Fruit fly (Drosophila melanogaster) whole organism, embryonic: ENCODE results near the gene NdufA3.
A peak's percentile ranks its signal among the peaks of the same experiment; 100 is the strongest.

ENCODE experiments used
- ATbp ChIP-seq: fragments of 200-800 bp; sonication (Bioruptor generic); optimal IDR thresholded peaks from 2 replicates; lab custom pipeline; 2017; ENCODE audit warnings: missing biosample characterization, mild to moderate bottlenecking, missing genetic modification characterization, missing genetic modification reagents
- Asciz ChIP-seq: fragments of 200-800 bp; sonication (Bioruptor generic); optimal IDR thresholded peaks from 2 replicates; lab custom pipeline; 2017; ENCODE audit warnings: missing biosample characterization, mild to moderate bottlenecking, missing genetic modification characterization, missing genetic modification reagents
- BEAF-32 ChIP-seq: fragments of 200-800 bp; sonication (Bioruptor generic); optimal IDR thresholded peaks from 3 replicates; lab custom pipeline; 2017; ENCODE audit warnings: missing biosample characterization, missing genetic modification characterization, mild to moderate bottlenecking, moderate library complexity, missing genetic modification reagents
- Bgb ChIP-seq: fragments of 200-800 bp; sonication (Bioruptor generic); IDR thresholded peaks from 2 replicates; pipeline ENCODE4 v1.3.6; 2022; ENCODE audit warnings: missing biosample characterization, missing genetic modification characterization; ENCODE audit not compliant: partially characterized antibody
- CG10209 ChIP-seq: fragments of 200-800 bp; sonication (Bioruptor generic); optimal IDR thresholded peaks from 3 replicates; lab custom pipeline; 2017; ENCODE audit warnings: missing biosample characterization, mild to moderate bottlenecking, missing genetic modification characterization, missing genetic modification reagents
- CG12659 ChIP-seq: fragments of 200-800 bp; sonication (Bioruptor generic); optimal IDR thresholded peaks from 3 replicates; lab custom pipeline; 2017; ENCODE audit warnings: mild to moderate bottlenecking, missing biosample characterization, missing genetic modification reagents, missing genetic modification characterization
- CG12942 ChIP-seq: fragments of 200-800 bp; sonication (Bioruptor generic); optimal IDR thresholded peaks from 3 replicates; lab custom pipeline; 2016; ENCODE audit warnings: missing biosample characterization, missing genetic modification characterization
- CG13287 ChIP-seq: fragments of 200-800 bp; sonication (Bioruptor generic); IDR thresholded peaks from 2 replicates; pipeline ENCODE4 v1.3.6; 2022; ENCODE audit warnings: missing biosample characterization, missing genetic modification characterization; ENCODE audit not compliant: partially characterized antibody
- CG13424 ChIP-seq: fragments of 200-800 bp; sonication (Bioruptor generic); optimal IDR thresholded peaks from 2 replicates; lab custom pipeline; 2019; ENCODE audit warnings: missing biosample characterization, mild to moderate bottlenecking, missing genetic modification characterization, moderate library complexity
- CG14710 ChIP-seq: fragments of 200-800 bp; sonication (Bioruptor generic); optimal IDR thresholded peaks from 3 replicates; lab custom pipeline; 2019; ENCODE audit warnings: missing biosample characterization, mild to moderate bottlenecking, missing genetic modification characterization, moderate library complexity
- CG14860 ChIP-seq: fragments of 200-800 bp; sonication (Bioruptor generic); IDR thresholded peaks from 3 replicates; pipeline ENCODE4 v1.3.6; 2022; ENCODE audit warnings: missing biosample characterization, missing genetic modification characterization; ENCODE audit not compliant: partially characterized antibody
- CG15514 ChIP-seq: fragments of 200-800 bp; sonication (Bioruptor generic); optimal IDR thresholded peaks from 3 replicates; lab custom pipeline; 2017; ENCODE audit warnings: missing biosample characterization, missing genetic modification characterization, mild to moderate bottlenecking, moderate library complexity, missing genetic modification reagents
- CG1603 ChIP-seq: fragments of 200-800 bp; sonication (Bioruptor generic); optimal IDR thresholded peaks from 2 replicates; lab custom pipeline; 2019; ENCODE audit warnings: missing biosample characterization, mild to moderate bottlenecking, missing genetic modification characterization, moderate library complexity
- CG18619 ChIP-seq: fragments of 200-800 bp; sonication (Bioruptor generic); optimal IDR thresholded peaks from 3 replicates; lab custom pipeline; 2017; ENCODE audit warnings: missing biosample characterization, mild to moderate bottlenecking, missing genetic modification characterization
- CG18764 ChIP-seq: fragments of 200-800 bp; sonication (Bioruptor generic); optimal IDR thresholded peaks from 3 replicates; lab custom pipeline; 2016; ENCODE audit warnings: missing biosample characterization, missing genetic modification characterization
- CG30431 ChIP-seq: fragments of 200-800 bp; sonication (Bioruptor generic); optimal IDR thresholded peaks from 2 replicates; lab custom pipeline; 2017; ENCODE audit warnings: missing biosample characterization, missing genetic modification characterization
- CG3065 ChIP-seq: fragments of 200-800 bp; sonication (Bioruptor generic); optimal IDR thresholded peaks from 2 replicates; lab custom pipeline; 2016; ENCODE audit warnings: missing biosample characterization, missing genetic modification characterization
- CG34224 ChIP-seq: fragments of 200-800 bp; sonication (Bioruptor generic); IDR thresholded peaks from 3 replicates; pipeline ENCODE4 v1.3.6; 2022; ENCODE audit warnings: missing biosample characterization, missing genetic modification characterization; ENCODE audit not compliant: partially characterized antibody
- CG3995 ChIP-seq: fragments of 200-800 bp; sonication (Bioruptor generic); optimal IDR thresholded peaks from 3 replicates; lab custom pipeline; 2016; ENCODE audit warnings: missing biosample characterization, missing genetic modification characterization
- CG6791 ChIP-seq: fragments of 200-800 bp; sonication (Bioruptor generic); IDR thresholded peaks from 3 replicates; pipeline ENCODE4 v1.3.6; 2022; ENCODE audit warnings: missing biosample characterization, missing genetic modification characterization; ENCODE audit not compliant: partially characterized antibody
- CG9797 ChIP-seq: fragments of 200-800 bp; sonication (Bioruptor generic); optimal IDR thresholded peaks from 3 replicates; lab custom pipeline; 2018; ENCODE audit warnings: missing biosample characterization, mild to moderate bottlenecking, missing genetic modification characterization
- Dad ChIP-seq: fragments of 200-800 bp; sonication (Bioruptor generic); optimal IDR thresholded peaks from 3 replicates; lab custom pipeline; 2016; ENCODE audit warnings: missing biosample characterization, missing genetic modification characterization
- Dll ChIP-seq: fragments of 200-800 bp; sonication (Bioruptor generic); IDR thresholded peaks from 4 replicates; pipeline ENCODE4 v1.3.6; 2022; ENCODE audit warnings: missing biosample characterization, missing genetic modification characterization; ENCODE audit not compliant: partially characterized antibody
- Dp ChIP-seq: fragments of 200-800 bp; sonication (Bioruptor generic); optimal IDR thresholded peaks from 2 replicates; lab custom pipeline; 2018; ENCODE audit warnings: missing biosample characterization, mild to moderate bottlenecking, missing genetic modification characterization, moderate library complexity
- GATAe ChIP-seq: fragments of 200-800 bp; sonication (Bioruptor generic); conservative IDR thresholded peaks from 2 replicates; pipeline ENCODE4 v1.3.6; 2022; ENCODE audit warnings: missing biosample characterization, missing genetic modification characterization
- Lhr ChIP-seq: fragments of 200-800 bp; sonication (Bioruptor generic); optimal IDR thresholded peaks from 3 replicates; lab custom pipeline; 2017; ENCODE audit warnings: mild to moderate bottlenecking, missing biosample characterization, missing genetic modification reagents, missing genetic modification characterization
- MBD-R2 ChIP-seq: fragments of 200-800 bp; sonication (Bioruptor generic); IDR thresholded peaks from 2 replicates; pipeline ENCODE4 v1.3.6; 2022; ENCODE audit warnings: missing biosample characterization, missing genetic modification characterization
- Neu2 ChIP-seq: fragments of 200-800 bp; sonication (Bioruptor generic); optimal IDR thresholded peaks from 3 replicates; lab custom pipeline; 2016; ENCODE audit warnings: missing biosample characterization, missing genetic modification characterization, borderline replicate concordance
- YL-1 ChIP-seq: fragments of 200-800 bp; sonication (Bioruptor generic); optimal IDR thresholded peaks from 3 replicates; lab custom pipeline; 2017; ENCODE audit warnings: missing biosample characterization, mild to moderate bottlenecking, missing genetic modification characterization
- abd-A ChIP-seq: fragments of 200-800 bp; sonication (Bioruptor generic); optimal IDR thresholded peaks from 3 replicates; lab custom pipeline; 2019; ENCODE audit warnings: missing biosample characterization, mild to moderate bottlenecking, missing genetic modification characterization, moderate library complexity
- amos ChIP-seq: fragments of 200-800 bp; sonication (Bioruptor generic); IDR thresholded peaks from 2 replicates; pipeline ENCODE4 v1.3.6; 2022; ENCODE audit warnings: missing biosample characterization, missing genetic modification characterization; ENCODE audit not compliant: partially characterized antibody
- ash1 ChIP-seq: fragments of 200-800 bp; sonication (Bioruptor generic); optimal IDR thresholded peaks from 2 replicates; lab custom pipeline; 2018; ENCODE audit warnings: missing biosample characterization, mild to moderate bottlenecking, missing genetic modification characterization
- bbx ChIP-seq: fragments of 200-800 bp; sonication (Bioruptor generic); IDR thresholded peaks from 2 replicates; pipeline ENCODE4 v1.3.6; 2022; ENCODE audit warnings: missing biosample characterization, missing genetic modification characterization; ENCODE audit not compliant: partially characterized antibody
- chinmo ChIP-seq: fragments of 200-800 bp; sonication (Bioruptor generic); IDR thresholded peaks from 4 replicates; pipeline ENCODE4 v1.3.6; 2022; ENCODE audit warnings: missing biosample characterization, missing genetic modification characterization; ENCODE audit not compliant: partially characterized antibody
- crp ChIP-seq, 2 experiments: fragments of 200-800 bp; sonication (Bioruptor generic); optimal IDR thresholded peaks; 2 replicates in 1 of 2; 3 replicates in 1 of 2; lab custom pipeline; 2017; ENCODE audit warnings: missing biosample characterization in 2 of 2, missing genetic modification characterization in 2 of 2, mild to moderate bottlenecking in 1 of 2, moderate library complexity in 1 of 2
- exex ChIP-seq: fragments of 200-800 bp; sonication (Bioruptor generic); optimal IDR thresholded peaks from 4 replicates; lab custom pipeline; 2018; ENCODE audit warnings: missing biosample characterization, mild to moderate bottlenecking, missing genetic modification characterization, moderate library complexity
- gsb-n ChIP-seq: fragments of 200-800 bp; sonication (Bioruptor generic); optimal IDR thresholded peaks from 3 replicates; lab custom pipeline; 2018; ENCODE audit warnings: missing biosample characterization, mild to moderate bottlenecking, missing genetic modification characterization
- hb ChIP-seq: fragments of 200-800 bp; sonication (Bioruptor generic); IDR thresholded peaks from 3 replicates; pipeline ENCODE4 v1.3.6; 2022; ENCODE audit warnings: missing biosample characterization, missing genetic modification characterization; ENCODE audit not compliant: partially characterized antibody
- insv ChIP-seq, 2 experiments: fragments of 200-800 bp; sonication (Bioruptor generic); optimal IDR thresholded peaks; 3 replicates each; lab custom pipeline; 2016 to 2018; ENCODE audit warnings: missing biosample characterization in 2 of 2, missing genetic modification characterization in 2 of 2
- inv ChIP-seq: fragments of 200-800 bp; sonication (Bioruptor generic); IDR thresholded peaks from 2 replicates; pipeline ENCODE4 v1.3.6; 2022; ENCODE audit warnings: missing biosample characterization, missing genetic modification characterization; ENCODE audit not compliant: partially characterized antibody
- nau ChIP-seq: fragments of 200-800 bp; sonication (Bioruptor generic); optimal IDR thresholded peaks from 3 replicates; lab custom pipeline; 2017; ENCODE audit warnings: missing biosample characterization, mild to moderate bottlenecking, missing genetic modification characterization, missing genetic modification reagents
- pb ChIP-seq: fragments of 200-800 bp; sonication (Bioruptor generic); optimal IDR thresholded peaks from 3 replicates; lab custom pipeline; 2016; ENCODE audit warnings: missing biosample characterization, missing genetic modification characterization
- ro ChIP-seq: fragments of 200-800 bp; sonication (Bioruptor generic); IDR thresholded peaks from 2 replicates; pipeline ENCODE4 v1.3.6; 2022; ENCODE audit warnings: missing biosample characterization, missing genetic modification characterization
- shn ChIP-seq: fragments of 200-800 bp; sonication (Bioruptor generic); optimal IDR thresholded peaks from 3 replicates; lab custom pipeline; 2016; ENCODE audit warnings: missing biosample characterization, missing genetic modification characterization
- sna ChIP-seq: fragments of 200-800 bp; sonication (Bioruptor generic); IDR thresholded peaks from 2 replicates; pipeline ENCODE4 v1.3.6; 2022; ENCODE audit warnings: missing biosample characterization, missing genetic modification characterization; ENCODE audit not compliant: partially characterized antibody
- sqz ChIP-seq: fragments of 200-800 bp; sonication (Bioruptor generic); optimal IDR thresholded peaks from 3 replicates; lab custom pipeline; 2018; ENCODE audit warnings: missing biosample characterization, mild to moderate bottlenecking, missing genetic modification characterization
- tx ChIP-seq: fragments of 200-800 bp; sonication (Bioruptor generic); optimal IDR thresholded peaks from 2 replicates; lab custom pipeline; 2016; ENCODE audit warnings: missing biosample characterization, missing genetic modification characterization
- wdn ChIP-seq: fragments of 200-800 bp; sonication (Bioruptor generic); IDR thresholded peaks from 2 replicates; pipeline ENCODE4 v1.3.6; 2022; ENCODE audit warnings: missing biosample characterization, missing genetic modification characterization

The NdufA3 gene

DNA sequence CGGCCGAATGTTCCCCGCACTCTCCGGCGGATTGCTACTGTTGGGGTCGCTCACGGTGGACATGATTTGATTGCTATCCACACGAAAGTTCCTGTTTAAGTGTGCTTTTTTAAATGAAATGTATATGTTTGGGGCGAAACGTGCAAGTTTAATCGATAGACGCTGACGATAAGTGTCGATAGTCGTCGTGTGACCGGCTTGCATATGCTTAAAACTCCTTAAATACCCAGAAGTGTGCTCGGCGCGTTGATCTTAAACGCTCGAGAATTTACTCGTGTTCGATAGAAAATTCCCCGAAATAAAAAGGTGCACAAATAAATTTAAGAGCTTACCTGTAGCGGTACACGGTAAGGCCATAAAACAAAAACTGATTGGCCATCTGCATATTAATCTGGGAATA lies 2.1 kb upstream of the NdufA3 start, which contains the start of the genes Zpr1 and CG44532 (continued):
- no peak for TF ChIP-seq GATAe (GFP tag; lab: Robert Waterston, UW)
- TF ChIP-seq exex (tag; lab: Kevin White, UChicago), result no peak
- TF ChIP-seq Lhr (GFP tag; lab: Kevin White, UChicago), result no peak
- no peak for TF ChIP-seq CG12659
- TF ChIP-seq CG13424 (tag; lab: Kevin White, UChicago), result no peak
- peak; percentile 55; the same call in 1 of the 2 replicates for TF ChIP-seq bbx (GFP tag; lab: Robert Waterston, UW)
- no peak for TF ChIP-seq Asciz (GFP tag; lab: Kevin White, UChicago)
- no peak for TF ChIP-seq wdn (GFP tag; lab: Robert Waterston, UW)
- TF ChIP-seq abd-A, result no peak
- no peak for TF ChIP-seq insv (GFP tag; optimal IDR thresholded peaks at IDR 0.05; lab: Kevin White, UChicago)
- no peak for TF ChIP-seq CG12942 (GFP tag; lab: Kevin White, UChicago)
- no peak for TF ChIP-seq CG10209
- peak; percentile 56; the same call in 1 of the 2 replicates for TF ChIP-seq sna
- TF ChIP-seq BEAF-32, result peak; percentile 73
- TF ChIP-seq CG3065, result no peak
- peak; percentile 27 for TF ChIP-seq CG15514 (GFP tag; lab: Kevin White, UChicago)
- no peak for TF ChIP-seq CG18619 (GFP tag; lab: Kevin White, UChicago)
- 0 out of 3 replicates have a peak, but pooled peaks have one; percentile 17 for TF ChIP-seq hb (GFP tag; lab: Robert Waterston, UW)
- peak; percentile 18 for TF ChIP-seq CG14710 (tag; lab: Kevin White, UChicago)
- TF ChIP-seq CG34224 (GFP tag; lab: Robert Waterston, UW), result peak; percentile 52
- TF ChIP-seq shn (GFP tag; lab: Kevin White, UChicago), result no peak
- peak; percentile 21 for TF ChIP-seq CG9797 (GFP tag; lab: Kevin White, UChicago)
- TF ChIP-seq CG1603, result no peak
- TF ChIP-seq nau (GFP tag; lab: Kevin White, UChicago), result no peak
- no peak for TF ChIP-seq ash1 (GFP tag; lab: Kevin White, UChicago)
- peak; percentile 71 for TF ChIP-seq CG6791
- no peak for TF ChIP-seq ATbp (GFP tag; lab: Kevin White, UChicago)
- peak; percentile 7 for TF ChIP-seq CG3995 (GFP tag; lab: Kevin White, UChicago)
- no peak for TF ChIP-seq tx
- TF ChIP-seq Neu2 (GFP tag; lab: Kevin White, UChicago), result no peak
- peak; percentile 59 for TF ChIP-seq CG14860
- TF ChIP-seq amos, result peak; percentile 74
- no peak for TF ChIP-seq pb (GFP tag; lab: Kevin White, UChicago)
- no peak for TF ChIP-seq gsb-n (tag; lab: Kevin White, UChicago)
- no peak for TF ChIP-seq CG30431 (GFP tag; lab: Kevin White, UChicago)
- peak; percentile 67 for TF ChIP-seq Dll (GFP tag; lab: Robert Waterston, UW)
- peak; percentile 66 for TF ChIP-seq MBD-R2 (GFP tag; lab: Robert Waterston, UW)
- peak; percentile 75 for TF ChIP-seq Bgb
- TF ChIP-seq Dp, result peak; percentile 60
- TF ChIP-seq sqz (GFP tag; lab: Kevin White, UChicago), result no peak
- no peak for TF ChIP-seq Dad (GFP tag; lab: Kevin White, UChicago)
- TF ChIP-seq CG18764 (GFP tag; lab: Kevin White, UChicago), result no peak
- TF ChIP-seq ro (GFP tag; lab: Robert Waterston, UW), result no peak
- TF ChIP-seq YL-1 (GFP tag; lab: Kevin White, UChicago), result no peak
- TF ChIP-seq crp (GFP tag; optimal IDR thresholded peaks at IDR 0.05; lab: Kevin White, UChicago), result peak in 1 of 2 experiments; percentile 30
- 0 out of 4 replicates have a peak, but pooled peaks have one; percentile 64 for TF ChIP-seq chinmo (GFP tag; lab: Robert Waterston, UW)
- TF ChIP-seq CG13287 (GFP tag; lab: Robert Waterston, UW), result peak; percentile 77
- TF ChIP-seq inv (GFP tag; lab: Robert Waterston, UW), result peak; percentile 52
